Worm (Caenorhabditis elegans): ENCODE measurements around the gene R10D12.10.

ce11 chrV:13918341-13918740, 39.8 kb downstream of the R10D12.10 start, which contains the start of gene str-250:
- TF ChIP-seq skn-1 (tag; optimal IDR thresholded peaks at IDR 0.05): no peak
- TF ChIP-seq nfya-1 (tag; optimal IDR thresholded peaks at IDR 0.05; ENCODE audit: insufficient read depth): no peak
- TF ChIP-seq egl-27 (tag; optimal IDR thresholded peaks at IDR 0.05): no peak
- TF ChIP-seq ama-1 (optimal IDR thresholded peaks at IDR 0.05): no peak
- no peak for TF ChIP-seq mml-1 (tag; optimal IDR thresholded peaks at IDR 0.05)
- TF ChIP-seq R02D3.7 (tag; optimal IDR thresholded peaks at IDR 0.05): no peak
- TF ChIP-seq elt-3 (tag; optimal IDR thresholded peaks at IDR 0.05): no peak
- no peak for TF ChIP-seq ceh-28 (tag; optimal IDR thresholded peaks at IDR 0.05)
- no peak for TF ChIP-seq sea-2 (GFP tag; optimal IDR thresholded peaks at IDR 0.05)
- TF ChIP-seq elt-2 (tag; optimal IDR thresholded peaks at IDR 0.05): no peak
- no peak for TF ChIP-seq unc-39 (tag; optimal IDR thresholded peaks at IDR 0.05)
- no peak for TF ChIP-seq nhr-237 (tag; optimal IDR thresholded peaks at IDR 0.05)
